Fruit fly (Drosophila melanogaster) whole organism, embryonic: ENCODE measurements around the gene east.

Experiments used
- Adf1 ChIP-seq: fragments of 200-800 bp; sonication (Bioruptor generic); IDR thresholded peaks from 2 replicates; pipeline ENCODE4 v1.3.6; 2022; ENCODE audit warnings: missing biosample characterization, missing genetic modification characterization
- BtbVII ChIP-seq: fragments of 200-800 bp; sonication (Bioruptor generic); optimal IDR thresholded peaks from 3 replicates; lab custom pipeline; 2017; ENCODE audit warnings: missing biosample characterization, mild to moderate bottlenecking, missing genetic modification characterization
- CG10209 ChIP-seq: fragments of 200-800 bp; sonication (Bioruptor generic); optimal IDR thresholded peaks from 3 replicates; lab custom pipeline; 2017; ENCODE audit warnings: missing biosample characterization, mild to moderate bottlenecking, missing genetic modification characterization, missing genetic modification reagents
- CG10366 ChIP-seq: fragments of 200-800 bp; sonication (Bioruptor generic); IDR thresholded peaks from 2 replicates; pipeline ENCODE4 v1.3.6; 2022; ENCODE audit warnings: missing biosample characterization, missing genetic modification characterization
- CG11695 ChIP-seq: fragments of 200-800 bp; sonication (Bioruptor generic); IDR thresholded peaks from 3 replicates; pipeline ENCODE4 v1.3.6; 2022; ENCODE audit warnings: missing biosample characterization, missing genetic modification characterization
- CG11723 ChIP-seq: fragments of 200-800 bp; sonication (Bioruptor generic); optimal IDR thresholded peaks from 2 replicates; lab custom pipeline; 2017; ENCODE audit warnings: missing biosample characterization, mild to moderate bottlenecking, missing genetic modification characterization
- CG12744 ChIP-seq: fragments of 200-800 bp; sonication (Bioruptor generic); optimal IDR thresholded peaks from 2 replicates; lab custom pipeline; 2016; ENCODE audit warnings: missing biosample characterization, missing genetic modification characterization
- CG14014 ChIP-seq: fragments of 200-800 bp; sonication (Bioruptor generic); IDR thresholded peaks from 2 replicates; pipeline ENCODE4 v1.3.6; 2022; ENCODE audit warnings: missing biosample characterization, missing genetic modification characterization
- CG15011 ChIP-seq: fragments of 200-800 bp; sonication (Bioruptor generic); optimal IDR thresholded peaks from 3 replicates; lab custom pipeline; 2018; ENCODE audit warnings: missing biosample characterization, mild to moderate bottlenecking, missing genetic modification characterization
- CG15479 ChIP-seq: fragments of 200-800 bp; sonication (Bioruptor generic); optimal IDR thresholded peaks from 3 replicates; lab custom pipeline; 2019; ENCODE audit warnings: missing biosample characterization, mild to moderate bottlenecking, missing genetic modification characterization, moderate library complexity
- CG17385 ChIP-seq: fragments of 200-800 bp; sonication (Bioruptor generic); optimal IDR thresholded peaks from 3 replicates; lab custom pipeline; 2018; ENCODE audit warnings: missing biosample characterization, mild to moderate bottlenecking, missing genetic modification characterization
- CG30020 ChIP-seq: fragments of 200-800 bp; optimal IDR thresholded peaks from 2 replicates; lab custom pipeline; 2019; ENCODE audit warnings: missing biosample characterization, mild to moderate bottlenecking, missing genetic modification characterization, moderate library complexity
- CG31441 ChIP-seq: fragments of 200-800 bp; sonication (Bioruptor generic); IDR thresholded peaks from 2 replicates; pipeline ENCODE4 v1.3.6; 2022; ENCODE audit warnings: missing biosample characterization, missing genetic modification characterization
- CG32767 ChIP-seq: fragments of 200-800 bp; sonication (Bioruptor generic); IDR thresholded peaks from 2 replicates; pipeline ENCODE4 v1.3.6; 2022; ENCODE audit warnings: missing biosample characterization, missing genetic modification characterization
- CG3281 ChIP-seq: fragments of 200-800 bp; sonication (Bioruptor generic); optimal IDR thresholded peaks from 3 replicates; lab custom pipeline; 2017; ENCODE audit warnings: missing biosample characterization, mild to moderate bottlenecking, missing genetic modification characterization
- CG33557 ChIP-seq: fragments of 200-800 bp; sonication (Bioruptor generic); optimal IDR thresholded peaks from 2 replicates; lab custom pipeline; 2019; ENCODE audit warnings: missing biosample characterization, mild to moderate bottlenecking, missing genetic modification characterization, moderate library complexity
- CG5180 ChIP-seq: fragments of 200-800 bp; sonication (Bioruptor generic); optimal IDR thresholded peaks from 3 replicates; lab custom pipeline; 2017; ENCODE audit warnings: missing biosample characterization, missing genetic modification characterization, mild to moderate bottlenecking, moderate library complexity, missing genetic modification reagents
- CG7357 ChIP-seq: fragments of 200-800 bp; sonication (Bioruptor generic); IDR thresholded peaks from 3 replicates; pipeline ENCODE4 v1.3.6; 2022; ENCODE audit warnings: missing biosample characterization, missing genetic modification characterization
- CG7987 ChIP-seq: fragments of 200-800 bp; sonication (Bioruptor generic); optimal IDR thresholded peaks from 2 replicates; lab custom pipeline; 2018; ENCODE audit warnings: missing biosample characterization, mild to moderate bottlenecking, missing genetic modification characterization, moderate library complexity
- CG9215 ChIP-seq: fragments of 200-800 bp; sonication (Bioruptor generic); IDR thresholded peaks from 2 replicates; pipeline ENCODE4 v1.3.6; 2022; ENCODE audit warnings: missing biosample characterization, missing genetic modification characterization
- CTCF ChIP-seq: fragments of 200-800 bp; sonication (Bioruptor generic); optimal IDR thresholded peaks from 2 replicates; lab custom pipeline; 2017; ENCODE audit warnings: missing biosample characterization, mild to moderate bottlenecking, missing genetic modification characterization, moderate library complexity
- Deaf1 ChIP-seq: fragments of 200-800 bp; optimal IDR thresholded peaks from 3 replicates; lab custom pipeline; 2019; ENCODE audit warnings: missing biosample characterization, mild to moderate bottlenecking, missing genetic modification characterization, moderate library complexity
- Ets65A ChIP-seq: fragments of 200-800 bp; sonication (Bioruptor generic); peaks from one replicate; lab custom pipeline; 2016; ENCODE audit warnings: missing biosample characterization, missing genetic modification characterization
- NC2α ChIP-seq: fragments of 200-800 bp; sonication (Bioruptor generic); optimal IDR thresholded peaks from 2 replicates; lab custom pipeline; 2016; ENCODE audit warnings: missing biosample characterization, missing genetic modification characterization
- NC2β ChIP-seq: fragments of 200-800 bp; sonication (Bioruptor generic); optimal IDR thresholded peaks from 2 replicates; lab custom pipeline; 2016; ENCODE audit warnings: missing biosample characterization, missing genetic modification characterization
- NFAT ChIP-seq: fragments of 200-800 bp; sonication (Bioruptor generic); IDR thresholded peaks from 2 replicates; pipeline ENCODE4 v1.3.6; 2022; ENCODE audit warnings: missing biosample characterization, missing genetic modification characterization
- NK7.1 ChIP-seq: fragments of 200-800 bp; sonication (Bioruptor generic); optimal IDR thresholded peaks from 3 replicates; lab custom pipeline; 2016; ENCODE audit warnings: missing biosample characterization, missing genetic modification characterization
- Neu2 ChIP-seq: fragments of 200-800 bp; sonication (Bioruptor generic); optimal IDR thresholded peaks from 3 replicates; lab custom pipeline; 2016; ENCODE audit warnings: missing biosample characterization, missing genetic modification characterization, borderline replicate concordance
- Optix ChIP-seq: fragments of 200-800 bp; sonication (Bioruptor generic); IDR thresholded peaks from 3 replicates; pipeline ENCODE4 v1.3.6; 2022; ENCODE audit warnings: missing biosample characterization, missing genetic modification characterization
- Six4 ChIP-seq: fragments of 200-800 bp; sonication (Bioruptor generic); optimal IDR thresholded peaks from 2 replicates; lab custom pipeline; 2016; ENCODE audit warnings: missing biosample characterization, missing genetic modification characterization
- Sox100B ChIP-seq: fragments of 200-800 bp; sonication (Bioruptor generic); optimal IDR thresholded peaks from 3 replicates; lab custom pipeline; 2018; ENCODE audit warnings: missing biosample characterization, mild to moderate bottlenecking, missing genetic modification characterization
- Spps ChIP-seq: fragments of 200-800 bp; sonication (Bioruptor generic); optimal IDR thresholded peaks from 2 replicates; lab custom pipeline; 2018; ENCODE audit warnings: missing biosample characterization, mild to moderate bottlenecking, missing genetic modification characterization
- Stat92E ChIP-seq, 3 experiments: fragments of >200 bp in 2 of 3; fragments of 200-800 bp in 1 of 3; sonication (Bioruptor generic) in 1 of 3; optimal IDR thresholded peaks; 2 replicates each; lab custom pipeline; 2017 to 2019; ENCODE audit warnings: missing biosample characterization in 3 of 3, missing genetic modification characterization in 3 of 3, mild to moderate bottlenecking in 1 of 3, moderate library complexity in 1 of 3
- Trl ChIP-seq, 3 experiments: fragments of >200 bp in 2 of 3; fragments of 200-800 bp in 1 of 3; sonication (Bioruptor generic) in 1 of 3; optimal IDR thresholded peaks; 2 replicates in 1 of 3; 3 replicates in 2 of 3; lab custom pipeline; 2016 to 2017; ENCODE audit warnings: missing biosample characterization in 1 of 3, missing genetic modification characterization in 1 of 3
- ap ChIP-seq: fragments of 200-800 bp; sonication (Bioruptor generic); IDR thresholded peaks from 2 replicates; pipeline ENCODE4 v1.3.6; 2022; ENCODE audit warnings: missing biosample characterization, missing genetic modification characterization
- az2 ChIP-seq: fragments of 200-800 bp; sonication (Bioruptor generic); optimal IDR thresholded peaks from 3 replicates; lab custom pipeline; 2016; ENCODE audit warnings: missing biosample characterization, missing genetic modification characterization
- bigmax ChIP-seq: fragments of 200-800 bp; sonication (Bioruptor generic); optimal IDR thresholded peaks from 2 replicates; lab custom pipeline; 2018; ENCODE audit warnings: missing biosample characterization, mild to moderate bottlenecking, missing genetic modification characterization
- br ChIP-seq: fragments of >200 bp; optimal IDR thresholded peaks from 2 replicates; lab custom pipeline; 2017
- cg ChIP-seq: fragments of 200-800 bp; sonication (Bioruptor generic); optimal IDR thresholded peaks from 3 replicates; lab custom pipeline; 2019; ENCODE audit warnings: missing biosample characterization, mild to moderate bottlenecking, missing genetic modification characterization, moderate library complexity
- da ChIP-seq: fragments of 200-800 bp; sonication (Bioruptor generic); optimal IDR thresholded peaks from 2 replicates; lab custom pipeline; 2016; ENCODE audit warnings: missing biosample characterization, missing genetic modification characterization
- dmrt99B ChIP-seq: fragments of 200-800 bp; sonication (Bioruptor generic); optimal IDR thresholded peaks from 2 replicates; lab custom pipeline; 2018; ENCODE audit warnings: missing biosample characterization, mild to moderate bottlenecking, missing genetic modification characterization, moderate library complexity
- esg ChIP-seq: fragments of 200-800 bp; sonication (Bioruptor generic); conservative IDR thresholded peaks from 2 replicates; pipeline ENCODE4 v1.3.6; 2022; ENCODE audit warnings: missing biosample characterization, missing genetic modification characterization
- insv ChIP-seq, 2 experiments: fragments of 200-800 bp; sonication (Bioruptor generic); optimal IDR thresholded peaks; 3 replicates each; lab custom pipeline; 2016 to 2018; ENCODE audit warnings: missing biosample characterization in 2 of 2, missing genetic modification characterization in 2 of 2
- nmo ChIP-seq: fragments of 200-800 bp; sonication (Bioruptor generic); optimal IDR thresholded peaks from 2 replicates; lab custom pipeline; 2018; ENCODE audit warnings: missing biosample characterization, mild to moderate bottlenecking, missing genetic modification characterization, moderate library complexity
- pb ChIP-seq: fragments of 200-800 bp; sonication (Bioruptor generic); optimal IDR thresholded peaks from 3 replicates; lab custom pipeline; 2016; ENCODE audit warnings: missing biosample characterization, missing genetic modification characterization
- pzg ChIP-seq: fragments of 200-800 bp; sonication (Bioruptor generic); optimal IDR thresholded peaks from 3 replicates; lab custom pipeline; 2018; ENCODE audit warnings: missing biosample characterization, mild to moderate bottlenecking, missing genetic modification characterization, moderate library complexity
- shn ChIP-seq: fragments of 200-800 bp; sonication (Bioruptor generic); optimal IDR thresholded peaks from 3 replicates; lab custom pipeline; 2016; ENCODE audit warnings: missing biosample characterization, missing genetic modification characterization
- trem ChIP-seq: fragments of 200-800 bp; optimal IDR thresholded peaks from 3 replicates; lab custom pipeline; 2019; ENCODE audit warnings: missing biosample characterization, mild to moderate bottlenecking, missing genetic modification characterization, moderate library complexity
- twi ChIP-seq: fragments of 200-800 bp; optimal IDR thresholded peaks from 2 replicates; lab custom pipeline; 2019; ENCODE audit warnings: missing biosample characterization, mild to moderate bottlenecking, missing genetic modification characterization, moderate library complexity
- tx ChIP-seq: fragments of 200-800 bp; sonication (Bioruptor generic); optimal IDR thresholded peaks from 2 replicates; lab custom pipeline; 2016; ENCODE audit warnings: missing biosample characterization, missing genetic modification characterization
- z ChIP-seq: fragments of 200-800 bp; sonication (Bioruptor generic); IDR thresholded peaks from 3 replicates; pipeline ENCODE4 v1.3.6; 2022; ENCODE audit warnings: missing biosample characterization, missing genetic modification characterization

east gene

DNA sequence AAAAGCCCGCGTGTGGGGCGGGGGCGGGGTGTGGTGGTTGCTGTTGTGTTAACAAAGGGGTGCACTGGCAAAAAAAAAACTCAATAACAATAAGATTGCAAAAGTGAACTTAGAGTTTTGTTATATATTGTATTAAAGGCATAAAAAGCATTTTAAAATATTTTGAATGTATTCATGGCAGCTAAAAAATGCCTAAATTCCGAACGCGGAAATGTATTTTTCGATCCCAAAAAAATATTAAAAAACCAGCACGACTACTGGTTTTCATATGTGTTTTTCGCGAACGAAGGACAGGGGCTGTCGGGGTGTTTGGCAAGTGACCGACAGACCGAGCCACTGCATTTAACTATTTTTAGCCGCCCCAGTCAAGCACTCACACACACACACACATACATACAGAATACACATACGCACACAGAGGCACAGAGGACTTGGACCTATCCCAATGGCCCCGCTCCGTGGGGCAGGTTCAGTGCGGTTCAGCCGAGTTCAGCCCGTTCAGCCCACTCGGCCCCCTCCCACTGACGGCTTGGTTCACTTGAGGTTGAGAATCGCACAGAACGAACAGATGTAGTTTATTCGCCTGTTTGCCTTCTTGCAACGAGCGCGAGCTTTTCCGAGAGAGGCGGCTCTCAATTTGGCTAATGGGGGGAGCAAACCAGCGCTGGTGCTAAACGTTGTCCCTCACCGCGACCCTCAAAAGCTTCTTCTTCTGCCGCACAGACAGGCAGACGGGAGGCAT is 43.7 kb upstream of the east start (continued):
- TF ChIP-seq twi (no peak), NFAT (GFP tag; lab: Robert Waterston, UW) (no peak), CG5180 (GFP tag; lab: Kevin White, UChicago) (no peak), CG12744 (GFP tag; lab: Kevin White, UChicago) (no peak), Stat92E (GFP tag; optimal IDR thresholded peaks at IDR 0.05; lab: Kevin White, UChicago) (no peak), Ets65A (GFP tag; lab: Kevin White, UChicago) (no peak), esg (GFP tag; lab: Robert Waterston, UW) (no peak), CG32767 (GFP tag; lab: Robert Waterston, UW) (no peak), az2 (GFP tag; lab: Kevin White, UChicago) (no peak), shn (GFP tag; lab: Kevin White, UChicago) (no peak), CG7357 (GFP tag; lab: Robert Waterston, UW) (no peak), ap (GFP tag; lab: Robert Waterston, UW) (no peak), CG3281 (GFP tag; lab: Kevin White, UChicago) (no peak), da (GFP tag; lab: Kevin White, UChicago) (no peak), Spps (tag; lab: Kevin White, UChicago) (no peak), NC2α (GFP tag; lab: Kevin White, UChicago) (no peak), CG10209 (GFP tag; lab: Kevin White, UChicago) (no peak), insv (GFP tag; optimal IDR thresholded peaks at IDR 0.05; lab: Kevin White, UChicago) (no peak), pb (GFP tag; lab: Kevin White, UChicago) (no peak), Sox100B (GFP tag; lab: Kevin White, UChicago) (peak; percentile 3), CG17385 (GFP tag; lab: Kevin White, UChicago) (no peak), Optix (GFP tag; lab: Robert Waterston, UW) (no peak), Neu2 (GFP tag; lab: Kevin White, UChicago) (no peak), nmo (GFP tag; lab: Kevin White, UChicago) (peak; percentile 6), cg (GFP tag; lab: Kevin White, UChicago) (peak; percentile 21), trem (no peak), z (GFP tag; lab: Robert Waterston, UW) (no peak), CG11723 (GFP tag; lab: Kevin White, UChicago) (no peak), br (lab: Kevin White, UChicago) (no peak), CTCF (GFP tag; lab: Kevin White, UChicago) (no peak), Six4 (GFP tag; lab: Kevin White, UChicago) (no peak), CG30020 (tag; lab: Kevin White, UChicago) (no peak), bigmax (no peak), pzg (no peak), tx (GFP tag; lab: Kevin White, UChicago) (no peak), NK7.1 (GFP tag; lab: Kevin White, UChicago) (no peak), CG15011 (no peak), Adf1 (GFP tag; lab: Robert Waterston, UW) (no peak), Deaf1 (tag; lab: Kevin White, UChicago) (peak; percentile 53), CG11695 (GFP tag; lab: Robert Waterston, UW) (no peak), dmrt99B (peak; percentile 17), CG15479 (GFP tag; lab: Kevin White, UChicago) (no peak), CG33557 (GFP tag; lab: Kevin White, UChicago) (no peak), CG7987 (no peak), CG10366 (peak; percentile 19; the same call in 1 of the 2 replicates), CG31441 (GFP tag; lab: Robert Waterston, UW) (no peak), NC2β (GFP tag; lab: Kevin White, UChicago) (no peak), CG14014 (no peak), BtbVII (GFP tag; lab: Kevin White, UChicago) (no peak), CG9215 (GFP tag; lab: Robert Waterston, UW) (no peak), Trl (optimal IDR thresholded peaks at IDR 0.05; lab: Kevin White, UChicago) (peak; percentile 10 to 12), Trl (GFP tag; optimal IDR thresholded peaks at IDR 0.05; lab: Kevin White, UChicago) (no peak)
